Fruit fly (Drosophila melanogaster) whole organism, embryonic: ENCODE data around the gene RASSF8.

Experiments
- Ada2b ChIP-seq: fragments of 200-800 bp; sonication (Bioruptor generic); IDR thresholded peaks from 2 replicates; pipeline ENCODE4 v1.3.6; 2022; ENCODE audit warnings: missing biosample characterization, missing genetic modification characterization
- Asciz ChIP-seq: fragments of 200-800 bp; sonication (Bioruptor generic); optimal IDR thresholded peaks from 2 replicates; lab custom pipeline; 2017; ENCODE audit warnings: missing biosample characterization, mild to moderate bottlenecking, missing genetic modification characterization, missing genetic modification reagents
- Bgb ChIP-seq: fragments of 200-800 bp; sonication (Bioruptor generic); IDR thresholded peaks from 2 replicates; pipeline ENCODE4 v1.3.6; 2022; ENCODE audit warnings: missing biosample characterization, missing genetic modification characterization; ENCODE audit not compliant: partially characterized antibody
- CG10274 ChIP-seq: fragments of 200-800 bp; sonication (Bioruptor generic); optimal IDR thresholded peaks from 3 replicates; lab custom pipeline; 2017; ENCODE audit warnings: missing biosample characterization, mild to moderate bottlenecking, missing genetic modification characterization
- CG10979 ChIP-seq: fragments of 200-800 bp; sonication (Bioruptor generic); optimal IDR thresholded peaks from 2 replicates; lab custom pipeline; 2018; ENCODE audit warnings: missing biosample characterization, mild to moderate bottlenecking, missing genetic modification characterization, moderate library complexity
- CG12391 ChIP-seq: fragments of 200-800 bp; sonication (Bioruptor generic); optimal IDR thresholded peaks from 3 replicates; lab custom pipeline; 2018; ENCODE audit warnings: missing biosample characterization, mild to moderate bottlenecking, missing genetic modification characterization, moderate library complexity
- CG14441 ChIP-seq: fragments of 200-800 bp; sonication (Bioruptor generic); IDR thresholded peaks from 2 replicates; pipeline ENCODE4 v1.3.6; 2022; ENCODE audit warnings: missing biosample characterization, missing genetic modification characterization
- CG14860 ChIP-seq: fragments of 200-800 bp; sonication (Bioruptor generic); IDR thresholded peaks from 3 replicates; pipeline ENCODE4 v1.3.6; 2022; ENCODE audit warnings: missing biosample characterization, missing genetic modification characterization; ENCODE audit not compliant: partially characterized antibody
- CG15011 ChIP-seq: fragments of 200-800 bp; sonication (Bioruptor generic); optimal IDR thresholded peaks from 3 replicates; lab custom pipeline; 2018; ENCODE audit warnings: missing biosample characterization, mild to moderate bottlenecking, missing genetic modification characterization
- CG15269 ChIP-seq: fragments of 200-800 bp; sonication (Bioruptor generic); optimal IDR thresholded peaks from 2 replicates; lab custom pipeline; 2018; ENCODE audit warnings: missing biosample characterization, mild to moderate bottlenecking, missing genetic modification characterization, moderate library complexity
- CG15514 ChIP-seq: fragments of 200-800 bp; sonication (Bioruptor generic); optimal IDR thresholded peaks from 3 replicates; lab custom pipeline; 2017; ENCODE audit warnings: missing biosample characterization, missing genetic modification characterization, mild to moderate bottlenecking, moderate library complexity, missing genetic modification reagents
- CG15601 ChIP-seq: fragments of 200-800 bp; sonication (Bioruptor generic); optimal IDR thresholded peaks from 3 replicates; lab custom pipeline; 2019; ENCODE audit warnings: missing biosample characterization, mild to moderate bottlenecking, missing genetic modification characterization, moderate library complexity
- CG17385 ChIP-seq: fragments of 200-800 bp; sonication (Bioruptor generic); optimal IDR thresholded peaks from 3 replicates; lab custom pipeline; 2018; ENCODE audit warnings: missing biosample characterization, mild to moderate bottlenecking, missing genetic modification characterization
- CG2712 ChIP-seq: fragments of 200-800 bp; optimal IDR thresholded peaks from 3 replicates; lab custom pipeline; 2019; ENCODE audit warnings: missing biosample characterization, mild to moderate bottlenecking, missing genetic modification characterization, moderate library complexity
- CG2875 ChIP-seq: fragments of 200-800 bp; sonication (Bioruptor generic); optimal IDR thresholded peaks from 2 replicates; lab custom pipeline; 2017; ENCODE audit warnings: missing biosample characterization, mild to moderate bottlenecking, missing genetic modification characterization, missing genetic modification reagents
- CG2889 ChIP-seq: fragments of 200-800 bp; sonication (Bioruptor generic); IDR thresholded peaks from 3 replicates; pipeline ENCODE4 v1.3.6; 2022; ENCODE audit warnings: missing biosample characterization, missing genetic modification characterization
- CG8388 ChIP-seq: fragments of 200-800 bp; sonication (Bioruptor generic); optimal IDR thresholded peaks from 2 replicates; lab custom pipeline; 2019; ENCODE audit warnings: missing biosample characterization, mild to moderate bottlenecking, missing genetic modification characterization, moderate library complexity
- CG9437 ChIP-seq: fragments of 200-800 bp; sonication (Bioruptor generic); optimal IDR thresholded peaks from 2 replicates; lab custom pipeline; 2018; ENCODE audit warnings: missing biosample characterization, mild to moderate bottlenecking, missing genetic modification characterization
- CG9609 ChIP-seq: fragments of 200-800 bp; sonication (Bioruptor generic); optimal IDR thresholded peaks from 3 replicates; lab custom pipeline; 2016; ENCODE audit warnings: missing biosample characterization, missing genetic modification characterization
- D19A ChIP-seq: fragments of 200-800 bp; optimal IDR thresholded peaks from 3 replicates; lab custom pipeline; 2019; ENCODE audit warnings: missing biosample characterization, mild to moderate bottlenecking, missing genetic modification characterization, moderate library complexity
- Drgx ChIP-seq: fragments of 200-800 bp; sonication (Bioruptor generic); IDR thresholded peaks from 2 replicates; pipeline ENCODE4 v1.3.6; 2022; ENCODE audit warnings: missing biosample characterization, missing genetic modification characterization
- Elba2 ChIP-seq: fragments of 200-800 bp; sonication (Bioruptor generic); optimal IDR thresholded peaks from 3 replicates; lab custom pipeline; 2016; ENCODE audit warnings: missing biosample characterization, missing genetic modification characterization
- Ets65A ChIP-seq: fragments of 200-800 bp; sonication (Bioruptor generic); peaks from one replicate; lab custom pipeline; 2016; ENCODE audit warnings: missing biosample characterization, missing genetic modification characterization
- Fer3 ChIP-seq: fragments of 200-800 bp; sonication (Bioruptor generic); optimal IDR thresholded peaks from 2 replicates; lab custom pipeline; 2018; ENCODE audit warnings: missing biosample characterization, mild to moderate bottlenecking, missing genetic modification characterization, moderate library complexity
- HLH4C ChIP-seq: fragments of 200-800 bp; sonication (Bioruptor generic); IDR thresholded peaks from 3 replicates; pipeline ENCODE4 v1.3.6; 2022; ENCODE audit warnings: missing biosample characterization, missing genetic modification characterization; ENCODE audit not compliant: partially characterized antibody
- Hr51 ChIP-seq, 2 experiments: fragments of 200-800 bp; sonication (Bioruptor generic); optimal IDR thresholded peaks; 2 replicates in 1 of 2; 3 replicates in 1 of 2; lab custom pipeline; 2016 to 2018; ENCODE audit warnings: missing biosample characterization in 2 of 2, missing genetic modification characterization in 2 of 2, mild to moderate bottlenecking in 1 of 2, moderate library complexity in 1 of 2
- MTF-1 ChIP-seq: fragments of 200-800 bp; sonication (Bioruptor generic); optimal IDR thresholded peaks from 2 replicates; lab custom pipeline; 2018; ENCODE audit warnings: missing biosample characterization, mild to moderate bottlenecking, missing genetic modification characterization, borderline replicate concordance
- Xbp1 ChIP-seq: fragments of 200-800 bp; sonication (Bioruptor generic); optimal IDR thresholded peaks from 3 replicates; lab custom pipeline; 2016; ENCODE audit warnings: missing biosample characterization, mild to moderate bottlenecking, missing genetic modification characterization
- bsh ChIP-seq, 2 experiments: fragments of 200-800 bp; sonication (Bioruptor generic); optimal IDR thresholded peaks; 2 replicates each; lab custom pipeline; 2017 to 2018; ENCODE audit warnings: mild to moderate bottlenecking in 2 of 2, missing biosample characterization in 2 of 2, missing genetic modification characterization in 2 of 2, moderate library complexity in 1 of 2
- chinmo ChIP-seq: fragments of 200-800 bp; sonication (Bioruptor generic); IDR thresholded peaks from 4 replicates; pipeline ENCODE4 v1.3.6; 2022; ENCODE audit warnings: missing biosample characterization, missing genetic modification characterization; ENCODE audit not compliant: partially characterized antibody
- dmrt11E ChIP-seq: fragments of 200-800 bp; sonication (Bioruptor generic); optimal IDR thresholded peaks from 3 replicates; lab custom pipeline; 2018; ENCODE audit warnings: missing biosample characterization, mild to moderate bottlenecking, missing genetic modification characterization, moderate library complexity
- en ChIP-seq: fragments of 200-800 bp; sonication (Bioruptor generic); optimal IDR thresholded peaks from 2 replicates; lab custom pipeline; 2016; ENCODE audit warnings: missing biosample characterization, missing genetic modification characterization
- lmd ChIP-seq: fragments of 200-800 bp; sonication (Bioruptor generic); IDR thresholded peaks from 2 replicates; pipeline ENCODE4 v1.3.6; 2022; ENCODE audit warnings: missing biosample characterization, missing genetic modification characterization
- luna ChIP-seq: fragments of 200-800 bp; sonication (Bioruptor generic); optimal IDR thresholded peaks from 2 replicates; lab custom pipeline; 2016; ENCODE audit warnings: missing biosample characterization, missing genetic modification characterization
- nerfin-2 ChIP-seq: fragments of 200-800 bp; sonication (Bioruptor generic); IDR thresholded peaks from 2 replicates; pipeline ENCODE4 v1.3.6; 2022; ENCODE audit warnings: missing biosample characterization, missing genetic modification characterization; ENCODE audit not compliant: partially characterized antibody
- nmo ChIP-seq: fragments of 200-800 bp; sonication (Bioruptor generic); optimal IDR thresholded peaks from 2 replicates; lab custom pipeline; 2018; ENCODE audit warnings: missing biosample characterization, mild to moderate bottlenecking, missing genetic modification characterization, moderate library complexity
- phol ChIP-seq: fragments of 200-800 bp; sonication (Bioruptor generic); optimal IDR thresholded peaks from 3 replicates; lab custom pipeline; 2018; ENCODE audit warnings: missing biosample characterization, mild to moderate bottlenecking, missing genetic modification characterization, moderate library complexity
- sc ChIP-seq, 3 experiments: fragments of >200 bp in 2 of 3; fragments of 200-800 bp in 1 of 3; sonication (Bioruptor generic) in 1 of 3; optimal IDR thresholded peaks; 2 replicates in 2 of 3; 3 replicates in 1 of 3; lab custom pipeline; 2017; ENCODE audit warnings: mild to moderate bottlenecking in 1 of 3, missing biosample characterization in 1 of 3, missing genetic modification characterization in 1 of 3, missing genetic modification reagents in 1 of 3
- slbo ChIP-seq: fragments of 200-800 bp; sonication (Bioruptor generic); IDR thresholded peaks from 2 replicates; pipeline ENCODE4 v1.3.6; 2022; ENCODE audit warnings: missing biosample characterization, missing genetic modification characterization
- slou ChIP-seq: fragments of 200-800 bp; sonication (Bioruptor generic); optimal IDR thresholded peaks from 3 replicates; lab custom pipeline; 2016; ENCODE audit warnings: missing biosample characterization, missing genetic modification characterization
- sob ChIP-seq: fragments of 200-800 bp; sonication (Bioruptor generic); IDR thresholded peaks from 2 replicates; pipeline ENCODE4 v1.3.6; 2022; ENCODE audit warnings: missing biosample characterization, missing genetic modification characterization
- stc ChIP-seq: fragments of 200-800 bp; sonication (Bioruptor generic); IDR thresholded peaks from 2 replicates; pipeline ENCODE4 v1.3.6; 2022; ENCODE audit warnings: missing biosample characterization, missing genetic modification characterization
- sug ChIP-seq: fragments of 200-800 bp; optimal IDR thresholded peaks from 2 replicates; lab custom pipeline; 2019; ENCODE audit warnings: missing biosample characterization, mild to moderate bottlenecking, missing genetic modification characterization, moderate library complexity
- tgo ChIP-seq: fragments of 200-800 bp; sonication (Bioruptor generic); IDR thresholded peaks from 3 replicates; pipeline ENCODE4 v1.3.6; 2022; ENCODE audit warnings: missing biosample characterization, missing genetic modification characterization
- tna ChIP-seq: fragments of 200-800 bp; sonication (Bioruptor generic); IDR thresholded peaks from 2 replicates; pipeline ENCODE4 v1.3.6; 2022; ENCODE audit warnings: missing biosample characterization, missing genetic modification characterization; ENCODE audit not compliant: partially characterized antibody
- trh ChIP-seq: fragments of 200-800 bp; sonication (Bioruptor generic); optimal IDR thresholded peaks from 2 replicates; lab custom pipeline; 2016; ENCODE audit warnings: missing biosample characterization, missing genetic modification characterization
- vvl ChIP-seq: fragments of 200-800 bp; sonication (Bioruptor generic); IDR thresholded peaks from 2 replicates; pipeline ENCODE4 v1.3.6; 2022; ENCODE audit warnings: missing biosample characterization, missing genetic modification characterization

The RASSF8 gene

dm6 chr3R:25651414-25651813 is 10.2 kb upstream of the RASSF8 start (continued):
- TF ChIP-seq stc (GFP tag; lab: Robert Waterston, UW) (0 out of 2 replicates have a peak, but pooled peaks have one; percentile 5), slbo (GFP tag; lab: Robert Waterston, UW) (peak; percentile 28; the same call in 1 of the 2 replicates), tna (GFP tag; lab: Robert Waterston, UW) (no peak), phol (tag; lab: Kevin White, UChicago) (peak; percentile 24), Fer3 (tag; lab: Kevin White, UChicago) (peak; percentile 7), vvl (0 out of 2 replicates have a peak, but pooled peaks have one; percentile 10), nmo (GFP tag; lab: Kevin White, UChicago) (peak; percentile 0), CG2712 (tag; lab: Kevin White, UChicago) (peak; percentile 34), MTF-1 (GFP tag; lab: Kevin White, UChicago) (no peak), CG17385 (GFP tag; lab: Kevin White, UChicago) (peak; percentile 10), CG10979 (tag; lab: Kevin White, UChicago) (peak; percentile 33), Ada2b (GFP tag; lab: Robert Waterston, UW) (peak; percentile 41; the same call in 1 of the 2 replicates), lmd (GFP tag; lab: Robert Waterston, UW) (no peak), Xbp1 (peak; percentile 2), chinmo (GFP tag; lab: Robert Waterston, UW) (no peak), Drgx (GFP tag; lab: Robert Waterston, UW) (peak; percentile 59), Ets65A (GFP tag; lab: Kevin White, UChicago) (no peak), slou (no peak), CG15011 (GFP tag; lab: Kevin White, UChicago) (no peak), Hr51 (GFP tag; optimal IDR thresholded peaks at IDR 0.05; lab: Kevin White, UChicago) (peak in 1 of 2 experiments; percentile 28), CG14441 (GFP tag; lab: Robert Waterston, UW) (0 out of 2 replicates have a peak, but pooled peaks have one; percentile 16), nerfin-2 (GFP tag; lab: Robert Waterston, UW) (0 out of 2 replicates have a peak, but pooled peaks have one; percentile 0), Asciz (no peak), bsh (GFP tag; optimal IDR thresholded peaks at IDR 0.05; lab: Kevin White, UChicago) (peak in 1 of 2 experiments; percentile 16), CG10274 (GFP tag; lab: Kevin White, UChicago) (no peak), CG12391 (peak; percentile 32), CG15601 (tag; lab: Kevin White, UChicago) (no peak), CG8388 (no peak), D19A (tag; lab: Kevin White, UChicago) (no peak), CG2889 (GFP tag; lab: Robert Waterston, UW) (no peak)

DNA sequence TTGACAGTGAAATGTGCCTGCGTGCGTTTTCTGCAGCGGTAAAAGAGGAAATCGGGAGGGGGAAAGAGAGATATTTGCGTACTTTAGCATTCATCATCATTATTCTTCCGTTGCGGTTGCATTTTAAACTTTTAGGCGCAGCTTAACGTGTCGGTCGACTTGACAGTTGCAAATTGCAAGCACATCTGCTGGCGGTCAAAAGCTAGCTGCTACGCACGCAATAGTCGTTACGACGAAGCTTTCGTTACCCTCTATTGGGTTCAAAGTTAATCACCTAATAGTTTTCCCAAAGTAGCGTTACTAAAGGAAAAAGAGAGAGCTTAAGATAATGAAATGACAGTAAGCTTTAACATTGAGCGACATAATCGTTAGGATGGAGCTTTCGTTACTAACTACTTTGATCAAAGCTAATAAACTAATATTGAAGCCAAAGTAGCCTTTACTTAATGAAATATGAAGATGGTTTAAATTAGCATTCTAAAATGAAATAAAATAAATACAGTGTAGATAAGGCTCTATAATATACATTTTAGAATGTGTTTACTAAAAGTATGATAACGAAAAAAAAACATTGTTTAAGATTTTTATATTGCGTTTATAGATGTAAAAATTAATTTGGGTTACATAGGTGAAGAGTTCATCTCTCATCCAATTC is 9.4 kb upstream of the RASSF8 start:
- TF ChIP-seq vvl: peak; percentile 7; the same call in 1 of the 2 replicates
- no peak for TF ChIP-seq dmrt11E (tag; lab: Kevin White, UChicago)
- TF ChIP-seq CG15514: peak; percentile 17
- TF ChIP-seq en (GFP tag; lab: Kevin White, UChicago): no peak
- TF ChIP-seq sob: 0 out of 2 replicates have a peak, but pooled peaks have one; percentile 23
- TF ChIP-seq CG15269 (tag; lab: Kevin White, UChicago): peak; percentile 18
- no peak for TF ChIP-seq Fer3 (tag; lab: Kevin White, UChicago)
- no peak for TF ChIP-seq CG14860 (GFP tag; lab: Robert Waterston, UW)
- TF ChIP-seq CG2875 (GFP tag; lab: Kevin White, UChicago): no peak
- no peak for TF ChIP-seq sc (optimal IDR thresholded peaks at IDR 0.05; lab: Kevin White, UChicago)
- TF ChIP-seq sc (GFP tag; optimal IDR thresholded peaks at IDR 0.05; lab: Kevin White, UChicago): no peak
- no peak for TF ChIP-seq tgo (GFP tag; lab: Robert Waterston, UW)
- TF ChIP-seq trh (GFP tag; lab: Kevin White, UChicago): no peak
- TF ChIP-seq HLH4C (GFP tag; lab: Robert Waterston, UW): no peak
- peak; percentile 77 for TF ChIP-seq CG9437
- no peak for TF ChIP-seq luna (GFP tag; lab: Kevin White, UChicago)
- peak; percentile 38; the same call in 1 of the 2 replicates for TF ChIP-seq Bgb
- peak; percentile 6 for TF ChIP-seq sug
- no peak for TF ChIP-seq CG9609 (GFP tag; lab: Kevin White, UChicago)
- no peak for TF ChIP-seq Elba2
